Fruit fly (Drosophila melanogaster) whole organism, larva: ENCODE results near the gene CG2082.

Experiments
- noc ChIP-seq: fragments of 200-800 bp; sonication (Bioruptor generic); optimal IDR thresholded peaks from 3 replicates; lab custom pipeline; 2019; ENCODE audit warnings: missing biosample characterization, mild to moderate bottlenecking, missing genetic modification characterization, moderate library complexity

Gene CG2082

dm6 chr3R:5780976-5781375 lies at the start of gene CG2082:
CG2082 (minus strand) TSS chr3R:5781076.
- no peak for TF ChIP-seq noc (tag; lab: Kevin White, UChicago)

- no peak for TF ChIP-seq noc (tag; lab: Kevin White, UChicago)
Measured at dm6 chr3R:5829762-5830161, 48.9 kb upstream of the CG2082 start, which contains the start of gene glob3. glob3 (plus strand) TSS chr3R:5830062.

dm6 chr3R:5824456-5824855 lies 43.6 kb upstream of the CG2082 start, which contains the start of the genes Sec20 and dgrn:
Sec20 (minus strand) TSS chr3R:5824532.
dgrn (plus strand) TSS chr3R:5824615.
- TF ChIP-seq noc (tag; lab: Kevin White, UChicago): peak; percentile 53

dm6 chr3R:5821750-5822149 lies 40.9 kb upstream of the CG2082 start, which contains the start of gene CG46303:
CG46303 (plus strand) TSS chr3R:5821972.
- TF ChIP-seq noc (tag; lab: Kevin White, UChicago): peak; percentile 56

- no peak for TF ChIP-seq noc (tag; lab: Kevin White, UChicago)
Measured at dm6 chr3R:5821243-5821642, 40.4 kb upstream of the CG2082 start, which contains the start of gene Hpr1. Hpr1 (minus strand) TSS chr3R:5821440.

dm6 chr3R:5813157-5813659 lies 32.3 kb upstream of the CG2082 start, which contains the start of gene CG42675:
CG42675 (plus strand) TSS chr3R:5813609.
- no peak for TF ChIP-seq noc (tag; lab: Kevin White, UChicago)

- TF ChIP-seq noc (tag; lab: Kevin White, UChicago): no peak
Measured at dm6 chr3R:5801703-5802436, 21.0 kb upstream of the CG2082 start, which contains the start of gene CG11000. CG11000 (plus strand) TSS chr3R:5802328.

dm6 chr3R:5797709-5798108 lies 16.8 kb upstream of the CG2082 start:
- no peak for TF ChIP-seq noc (tag; lab: Kevin White, UChicago)

- TF ChIP-seq noc (tag; lab: Kevin White, UChicago): no peak
Measured at dm6 chr3R:5794267-5795089, 13.6 kb upstream of the CG2082 start, which contains the start of the genes PSMG1 and CG10979. PSMG1 (minus strand) TSS chr3R:5794317. CG10979 (plus strand) TSS chr3R:5794705.

dm6 chr3R:5791497-5791896 lies 10.6 kb upstream of the CG2082 start, which contains the start of gene Hpf1:
Hpf1 (plus strand) TSS chr3R:5791879.
- TF ChIP-seq noc (tag; lab: Kevin White, UChicago): peak; percentile 99

dm6 chr3R:5789025-5789953 lies 8.4 kb upstream of the CG2082 start, which contains the start of the genes Hat1 and Rpn5:
Hat1 (minus strand) TSS chr3R:5789384.
Rpn5 (plus strand) TSS chr3R:5789493.
- TF ChIP-seq noc (tag; lab: Kevin White, UChicago): peak; percentile 88

- TF ChIP-seq noc (tag; lab: Kevin White, UChicago): no peak
Measured at dm6 chr3R:5781462-5781861, 586 bp upstream of the CG2082 start, which contains the start of gene kat-60L1. kat-60L1 (plus strand) TSS chr3R:5781762.

dm6 chr3R:5778731-5779593 lies 1.9 kb downstream of the CG2082 start, which contains the start of gene jagn:
jagn (plus strand) TSS chr3R:5779315.
- no peak for TF ChIP-seq noc (tag; lab: Kevin White, UChicago)
